Worm (Caenorhabditis elegans) whole organism, mixed stage, embryonic: ENCODE results near the gene F13H10.6.

ENCODE experiments used
- hlh-1 ChIP-seq: fragments of 150-350 bp; optimal IDR thresholded peaks from 2 replicates; lab custom pipeline; 2014; ENCODE audit warnings: missing biosample characterization, missing genetic modification reagents, missing genetic modification characterization
- nhr-28 ChIP-seq: fragments of 150-350 bp; optimal IDR thresholded peaks from 2 replicates; lab custom pipeline; 2014; ENCODE audit warnings: missing biosample characterization, missing genetic modification characterization
- unc-120 ChIP-seq: sonication (generic microtip); optimal IDR thresholded peaks from 2 replicates; lab custom pipeline; 2017; ENCODE audit warnings: missing genetic modification characterization, missing compliant biosample characterization; ENCODE audit not compliant: poor library complexity, severe bottlenecking
- unc-39 ChIP-seq: fragments of 150-350 bp; optimal IDR thresholded peaks from 2 replicates; lab custom pipeline; 2014; ENCODE audit warnings: missing biosample characterization, missing genetic modification characterization

ce11 chrIV:11019962-11020550 lies 11.0 kb downstream of the F13H10.6 start, which contains the start of gene F13H10.8:
- TF ChIP-seq unc-120 (tag; lab: Kevin White, UChicago) = no peak
- no peak for TF ChIP-seq hlh-1 (tag; lab: Kevin White, UChicago)
- TF ChIP-seq unc-39 (tag; lab: Kevin White, UChicago) = no peak
- no peak for TF ChIP-seq nhr-28 (tag; lab: Kevin White, UChicago)
